Worm (Caenorhabditis elegans) whole organism, L4 larva: ENCODE data around the gene his-40.
A peak's percentile ranks its signal among the peaks of the same experiment; 100 is the strongest.

Source experiments
- D1046.2 ChIP-seq: fragments of 200-800 bp; sonication (Bioruptor generic); IDR thresholded peaks from 2 replicates; pipeline ENCODE4 v1.3.6; 2022; ENCODE audit warnings: missing genetic modification characterization, missing compliant biosample characterization
- F49E8.2 ChIP-seq: sonication (generic microtip); optimal IDR thresholded peaks from 2 replicates; lab custom pipeline; 2016; ENCODE audit warnings: missing compliant biosample characterization, mild to moderate bottlenecking, missing genetic modification characterization, borderline replicate concordance
- T20F7.1 ChIP-seq: fragments of 200-800 bp; sonication (Bioruptor generic); optimal IDR thresholded peaks from 2 replicates; lab custom pipeline; 2018; ENCODE audit warnings: mild to moderate bottlenecking, missing genetic modification characterization, missing compliant biosample characterization
- T26A8.4 ChIP-seq: fragments of 200-800 bp; sonication (Bioruptor generic); IDR thresholded peaks from 2 replicates; pipeline ENCODE4 v1.3.6; 2022; ENCODE audit warnings: missing genetic modification characterization, missing compliant biosample characterization
- Y48G9A.11 ChIP-seq: fragments of 200-800 bp; sonication (Bioruptor generic); IDR thresholded peaks from 2 replicates; pipeline ENCODE4 v1.3.6; 2022; ENCODE audit warnings: missing genetic modification reagents, missing genetic modification characterization, missing compliant biosample characterization
- ZK337.2 ChIP-seq: fragments of 200-800 bp; sonication (Bioruptor generic); IDR thresholded peaks from 2 replicates; pipeline ENCODE4 v1.3.6; 2022; ENCODE audit warnings: missing genetic modification reagents, missing genetic modification characterization, missing compliant biosample characterization
- aha-1 ChIP-seq: fragments of 150-350 bp; peaks from one replicate; lab custom pipeline; 2014; ENCODE audit warnings: missing biosample characterization, missing genetic modification characterization
- aly-2 ChIP-seq: sonication (generic microtip); optimal IDR thresholded peaks from 2 replicates; lab custom pipeline; 2018; ENCODE audit warnings: missing biosample characterization, missing genetic modification characterization
- attf-4 ChIP-seq: sonication (generic microtip); optimal IDR thresholded peaks from 3 replicates; lab custom pipeline; 2017; ENCODE audit warnings: missing biosample characterization, missing genetic modification characterization
- daf-12 ChIP-seq: fragments of 150-350 bp; optimal IDR thresholded peaks from 2 replicates; lab custom pipeline; 2014; ENCODE audit warnings: missing biosample characterization, missing genetic modification reagents, missing genetic modification characterization
- daf-16 ChIP-seq, 3 experiments: sonication (generic microtip); optimal IDR thresholded peaks; 2 replicates each; lab custom pipeline; 2016 to 2017; ENCODE audit warnings: missing genetic modification characterization in 3 of 3, missing genetic modification reagents in 3 of 3, mild to moderate bottlenecking in 2 of 3, missing compliant biosample characterization in 2 of 3, missing biosample characterization in 1 of 3, moderate library complexity in 1 of 3
- dmd-6 ChIP-seq: fragments of 200-800 bp; sonication (Bioruptor generic); IDR thresholded peaks from 2 replicates; pipeline ENCODE4 v1.3.6; 2022; ENCODE audit warnings: missing genetic modification reagents, missing genetic modification characterization, missing compliant biosample characterization
- dve-1 ChIP-seq: sonication (generic microtip); optimal IDR thresholded peaks from 2 replicates; lab custom pipeline; 2017; ENCODE audit warnings: antibody characterized with exemption, mild to moderate bottlenecking, missing genetic modification characterization, missing compliant biosample characterization; ENCODE audit not compliant: insufficient read depth
- fos-1 ChIP-seq: fragments of 150-350 bp; optimal IDR thresholded peaks from 2 replicates; lab custom pipeline; 2014; ENCODE audit warnings: missing biosample characterization, missing genetic modification characterization
- gei-8 ChIP-seq: fragments of 200-800 bp; sonication (Bioruptor generic); optimal IDR thresholded peaks from 2 replicates; lab custom pipeline; 2018; ENCODE audit warnings: mild to moderate bottlenecking, missing genetic modification characterization, missing compliant biosample characterization
- hlh-11 ChIP-seq: fragments of 200-800 bp; sonication (Bioruptor generic); optimal IDR thresholded peaks from 2 replicates; lab custom pipeline; 2018; ENCODE audit warnings: mild to moderate bottlenecking, missing genetic modification characterization, missing compliant biosample characterization
- hlh-30 ChIP-seq: sonication (generic microtip); optimal IDR thresholded peaks from 2 replicates; lab custom pipeline; 2017; ENCODE audit warnings: antibody characterized with exemption, mild to moderate bottlenecking, missing genetic modification characterization, missing compliant biosample characterization; ENCODE audit not compliant: insufficient read depth
- jun-1 ChIP-seq: fragments of 150-350 bp; optimal IDR thresholded peaks from 2 replicates; lab custom pipeline; 2014; ENCODE audit warnings: missing biosample characterization, missing genetic modification reagents, missing genetic modification characterization
- lim-7 ChIP-seq: fragments of 200-800 bp; sonication (Bioruptor generic); IDR thresholded peaks from 2 replicates; pipeline ENCODE4 v1.3.6; 2022; ENCODE audit warnings: missing genetic modification characterization, missing compliant biosample characterization
- lin-38 ChIP-seq: fragments of 200-800 bp; sonication (Bioruptor generic); IDR thresholded peaks from 2 replicates; pipeline ENCODE4 v1.3.6; 2022; ENCODE audit warnings: missing genetic modification reagents, missing genetic modification characterization, missing compliant biosample characterization
- lsy-2 ChIP-seq, 2 experiments: fragments of 150-350 bp in 1 of 2; sonication (generic microtip) in 1 of 2; optimal IDR thresholded peaks; 2 replicates each; lab custom pipeline; 2014 to 2017; ENCODE audit warnings: missing biosample characterization in 2 of 2, missing genetic modification characterization in 2 of 2
- madf-9 ChIP-seq: fragments of 200-800 bp; sonication (Bioruptor generic); conservative IDR thresholded peaks from 2 replicates; pipeline ENCODE4 v1.3.6; 2022; ENCODE audit warnings: missing genetic modification reagents, missing genetic modification characterization, missing compliant biosample characterization
- mdl-1 ChIP-seq, 2 experiments: fragments of 150-350 bp in 1 of 2; sonication (generic microtip) in 1 of 2; optimal IDR thresholded peaks; 2 replicates each; lab custom pipeline; 2014 to 2017; ENCODE audit warnings: missing biosample characterization in 2 of 2, missing genetic modification characterization in 2 of 2
- mep-1 ChIP-seq: fragments of 150-350 bp; sonication (generic microtip); optimal IDR thresholded peaks from 3 replicates; lab custom pipeline; 2014; ENCODE audit warnings: missing biosample characterization, missing genetic modification characterization
- mes-2 ChIP-seq: sonication (generic microtip); optimal IDR thresholded peaks from 2 replicates; lab custom pipeline; 2016; ENCODE audit warnings: missing genotype, mild to moderate bottlenecking, missing genetic modification characterization, missing compliant biosample characterization; ENCODE audit not compliant: poor library complexity, severe bottlenecking
- nhr-102 ChIP-seq: sonication (generic microtip); optimal IDR thresholded peaks from 2 replicates; lab custom pipeline; 2016; ENCODE audit warnings: mild to moderate bottlenecking, missing genetic modification characterization, moderate library complexity, missing compliant biosample characterization
- nhr-11 ChIP-seq: fragments of 150-350 bp; optimal IDR thresholded peaks from 2 replicates; lab custom pipeline; 2014; ENCODE audit warnings: missing biosample characterization, missing genetic modification characterization
- nhr-237 ChIP-seq: sonication (generic microtip); optimal IDR thresholded peaks from 2 replicates; lab custom pipeline; 2017; ENCODE audit warnings: missing biosample characterization, missing genetic modification characterization
- nhr-25 ChIP-seq: sonication (generic microtip); optimal IDR thresholded peaks from 2 replicates; lab custom pipeline; 2017; ENCODE audit warnings: missing genetic modification characterization, mild to moderate bottlenecking, missing compliant biosample characterization, antibody characterized with exemption, moderate library complexity, borderline replicate concordance; ENCODE audit not compliant: insufficient read depth
- nhr-28 ChIP-seq: fragments of 150-350 bp; optimal IDR thresholded peaks from 2 replicates; lab custom pipeline; 2014; ENCODE audit warnings: missing biosample characterization, missing genetic modification characterization
- nhr-48 ChIP-seq: sonication (generic microtip); optimal IDR thresholded peaks from 2 replicates; lab custom pipeline; 2016; ENCODE audit warnings: mild to moderate bottlenecking, missing genetic modification characterization, missing compliant biosample characterization
- nhr-6 ChIP-seq: fragments of 150-350 bp; optimal IDR thresholded peaks from 2 replicates; lab custom pipeline; 2014; ENCODE audit warnings: missing biosample characterization, missing genetic modification characterization
- nhr-77 ChIP-seq: fragments of 150-350 bp; optimal IDR thresholded peaks from 2 replicates; lab custom pipeline; 2014; ENCODE audit warnings: missing biosample characterization, missing genetic modification characterization
- pqm-1 ChIP-seq: sonication (generic microtip); optimal IDR thresholded peaks from 2 replicates; lab custom pipeline; 2017; ENCODE audit warnings: missing biosample characterization, missing genetic modification characterization
- sdz-12 ChIP-seq: fragments of 200-800 bp; sonication (Bioruptor generic); optimal IDR thresholded peaks from 2 replicates; lab custom pipeline; 2018; ENCODE audit warnings: mild to moderate bottlenecking, missing genetic modification characterization, missing compliant biosample characterization
- unc-62 ChIP-seq, 3 experiments: fragments of 150-350 bp in 1 of 3; sonication (generic microtip); optimal IDR thresholded peaks in 2 of 3; peaks in 1 of 3; 1 replicate in 1 of 3; 2 replicates in 2 of 3; lab custom pipeline; 2014 to 2017; ENCODE audit warnings: missing biosample characterization in 3 of 3, missing genetic modification characterization in 3 of 3, missing genetic modification reagents in 3 of 3, missing genotype in 1 of 3
- zfp-3 ChIP-seq: fragments of 200-800 bp; sonication (Bioruptor generic); conservative IDR thresholded peaks from 2 replicates; pipeline ENCODE4 v1.3.6; 2022; ENCODE audit warnings: missing genetic modification reagents, missing genetic modification characterization, missing compliant biosample characterization
- zip-11 ChIP-seq: fragments of 200-800 bp; sonication (Bioruptor generic); IDR thresholded peaks from 2 replicates; pipeline ENCODE4 v1.3.6; 2022; ENCODE audit warnings: missing genetic modification characterization, missing compliant biosample characterization
- ztf-7 ChIP-seq: fragments of 150-350 bp; optimal IDR thresholded peaks from 2 replicates; lab custom pipeline; 2014; ENCODE audit warnings: missing biosample characterization, missing genetic modification characterization

The his-40 gene

DNA sequence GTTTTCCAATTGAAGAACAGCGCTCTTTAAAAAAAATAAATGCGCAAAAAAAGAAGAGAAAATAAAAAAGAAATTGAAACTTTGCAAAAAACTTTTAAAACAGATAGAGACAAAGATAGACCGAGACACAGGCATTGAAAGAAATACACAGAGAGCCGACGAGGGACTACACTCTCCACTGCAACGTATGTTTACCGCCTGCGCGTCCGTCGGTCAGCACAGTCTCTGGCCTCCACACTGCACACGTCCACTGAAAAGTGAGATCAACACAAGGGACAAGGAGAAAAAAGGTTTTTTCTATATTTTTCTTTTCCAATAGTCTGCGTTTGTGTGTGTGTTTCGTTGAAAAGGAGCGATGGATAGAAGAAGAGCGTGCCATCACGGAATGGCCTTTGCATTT lies 3.5 kb upstream of the his-40 start (continued):
- no peak for TF ChIP-seq F49E8.2 (tag; lab: Kevin White, UChicago)
- no peak for TF ChIP-seq jun-1 (tag; lab: Kevin White, UChicago)
- TF ChIP-seq lsy-2 (tag; optimal IDR thresholded peaks at IDR 0.05; lab: Kevin White, UChicago), result peak; percentile 16 to 65
- TF ChIP-seq aha-1 (tag; lab: Kevin White, UChicago), result peak; percentile 60
- no peak for TF ChIP-seq zip-11 (GFP tag; lab: Robert Waterston, UW)

- TF ChIP-seq attf-4 (tag; lab: Kevin White, UChicago) (no peak), zfp-3 (no peak), nhr-11 (tag; lab: Kevin White, UChicago) (no peak), zip-11 (GFP tag; lab: Robert Waterston, UW) (no peak), sdz-12 (GFP tag; lab: Kevin White, UChicago) (no peak), unc-62 (GFP tag; optimal IDR thresholded peaks at IDR 0.05 in 1 of 2; lab: Kevin White, UChicago) (no peak), unc-62 (tag; optimal IDR thresholded peaks at IDR 0.05; lab: Kevin White, UChicago) (no peak), nhr-77 (tag; lab: Kevin White, UChicago) (no peak), nhr-48 (tag; lab: Kevin White, UChicago) (no peak), dmd-6 (no peak), lin-38 (GFP tag; lab: Robert Waterston, UW) (no peak), mdl-1 (tag; optimal IDR thresholded peaks at IDR 0.05; lab: Kevin White, UChicago) (no peak), nhr-6 (tag; lab: Kevin White, UChicago) (no peak), nhr-28 (tag; lab: Kevin White, UChicago) (no peak), lim-7 (GFP tag; lab: Robert Waterston, UW) (no peak), aly-2 (tag; lab: Kevin White, UChicago) (no peak)
Measured at ce11 chrX:7311870-7312269, 2.0 kb downstream of the his-40 start.

DNA sequence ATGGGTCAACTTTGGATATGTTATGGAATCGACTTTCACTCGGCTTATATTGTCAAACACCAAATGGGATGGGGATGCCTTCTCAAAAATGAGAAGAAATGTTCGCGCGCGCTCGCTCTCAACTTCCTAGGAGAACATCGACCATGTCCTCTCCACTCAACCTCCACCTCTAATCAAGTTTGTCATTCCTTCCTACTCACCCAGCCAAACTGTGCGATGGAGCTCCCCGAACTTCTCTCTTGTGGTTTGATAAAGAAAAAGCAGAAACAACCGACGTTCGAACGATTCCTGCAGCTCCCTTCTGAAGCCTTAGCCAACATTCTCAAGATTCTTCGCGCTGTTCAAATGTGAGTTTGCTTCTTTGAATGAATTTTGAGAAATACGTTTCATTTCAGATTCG lies 3.3 kb downstream of the his-40 start:
- TF ChIP-seq unc-62 (GFP tag; optimal IDR thresholded peaks at IDR 0.05 in 1 of 2; lab: Kevin White, UChicago), result peak in 1 of 2 experiments; percentile 93
- no peak for TF ChIP-seq unc-62 (tag; optimal IDR thresholded peaks at IDR 0.05; lab: Kevin White, UChicago)
- no peak for TF ChIP-seq madf-9 (GFP tag; lab: Robert Waterston, UW)

DNA sequence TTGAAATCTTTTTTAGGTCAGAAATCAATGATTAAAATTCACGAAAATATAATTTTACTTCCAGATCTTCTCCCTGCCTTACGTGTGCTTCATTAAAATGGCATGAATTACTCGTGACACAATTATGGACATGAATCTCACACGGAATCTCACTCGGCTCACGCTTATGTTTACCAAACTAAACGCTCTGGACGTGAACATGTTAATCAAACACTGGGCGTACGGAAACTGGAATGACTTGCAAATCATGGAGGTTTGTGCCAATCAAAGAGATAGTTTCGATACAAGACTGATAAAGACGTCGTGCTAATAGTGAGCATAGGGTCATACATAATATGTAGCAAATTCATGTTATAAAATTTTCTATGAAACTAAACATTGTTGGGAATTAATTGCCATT lies 4.7 kb downstream of the his-40 start:
- TF ChIP-seq pqm-1 (tag; lab: Kevin White, UChicago), result peak; percentile 25
- TF ChIP-seq dve-1 (tag; lab: Kevin White, UChicago), result peak; percentile 57
- TF ChIP-seq hlh-30 (tag; lab: Kevin White, UChicago), result peak; percentile 30
- TF ChIP-seq nhr-25 (tag; lab: Kevin White, UChicago), result no peak
- no peak for TF ChIP-seq Y48G9A.11 (GFP tag; lab: Robert Waterston, UW)
- TF ChIP-seq daf-16 (GFP tag; optimal IDR thresholded peaks at IDR 0.05; lab: Kevin White, UChicago), result no peak
- peak; percentile 36 for TF ChIP-seq daf-16 (tag; optimal IDR thresholded peaks at IDR 0.05; lab: Kevin White, UChicago)
- peak; percentile 20 for TF ChIP-seq mep-1 (tag; lab: Kevin White, UChicago)
- TF ChIP-seq dmd-6, result peak; percentile 22; the same call in 1 of the 2 replicates
- no peak for TF ChIP-seq daf-12 (tag; lab: Kevin White, UChicago)
- peak; percentile 3 for TF ChIP-seq nhr-102 (tag; lab: Kevin White, UChicago)
- TF ChIP-seq hlh-11, result peak; percentile 29

DNA sequence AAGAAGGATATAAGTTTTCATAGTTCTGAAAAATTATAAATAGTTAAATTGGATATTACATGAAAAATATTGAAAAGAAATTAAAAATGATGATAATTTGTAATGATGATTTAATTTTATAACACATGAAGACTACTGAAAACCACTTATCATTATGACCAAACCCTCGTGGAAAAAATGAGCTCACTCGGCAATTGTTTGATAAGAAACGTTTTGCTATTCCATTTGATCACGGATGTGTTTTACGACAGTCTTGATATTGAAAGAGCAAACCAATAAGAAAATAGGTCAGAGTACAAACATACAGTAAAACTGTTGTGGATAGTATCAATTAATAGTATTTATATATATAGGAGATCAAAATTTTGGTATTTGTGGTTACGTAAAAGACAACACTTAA lies 5.4 kb downstream of the his-40 start, which contains the start of gene spp-3:
Gene spp-3, minus strand, starts transcription at position 25 of the 400 bp plus-strand sequence.
- TF ChIP-seq nhr-237 (tag; lab: Kevin White, UChicago) (no peak), gei-8 (GFP tag; lab: Kevin White, UChicago) (no peak), nhr-77 (tag; lab: Kevin White, UChicago) (peak; percentile 39), aha-1 (tag; lab: Kevin White, UChicago) (peak; percentile 15), daf-12 (tag; lab: Kevin White, UChicago) (no peak), ZK337.2 (no peak), ztf-7 (tag; lab: Kevin White, UChicago) (no peak), T26A8.4 (0 out of 2 replicates have a peak, but pooled peaks have one; percentile 44), daf-16 (GFP tag; optimal IDR thresholded peaks at IDR 0.05; lab: Kevin White, UChicago) (peak in 1 of 2 experiments; percentile 43), daf-16 (tag; optimal IDR thresholded peaks at IDR 0.05; lab: Kevin White, UChicago) (peak; percentile 90), mes-2 (tag; lab: Kevin White, UChicago) (peak; percentile 31), D1046.2 (GFP tag; lab: Robert Waterston, UW) (no peak), dmd-6 (peak; percentile 89), pqm-1 (tag; lab: Kevin White, UChicago) (peak; percentile 90), lsy-2 (tag; optimal IDR thresholded peaks at IDR 0.05; lab: Kevin White, UChicago) (peak in 1 of 2 experiments; percentile 67), aly-2 (tag; lab: Kevin White, UChicago) (no peak), nhr-102 (tag; lab: Kevin White, UChicago) (peak; percentile 56), T20F7.1 (GFP tag; lab: Kevin White, UChicago) (peak; percentile 42), mep-1 (tag; lab: Kevin White, UChicago) (peak; percentile 49), nhr-28 (tag; lab: Kevin White, UChicago) (peak; percentile 79), hlh-30 (tag; lab: Kevin White, UChicago) (peak; percentile 54), dve-1 (tag; lab: Kevin White, UChicago) (peak; percentile 85), Y48G9A.11 (GFP tag; lab: Robert Waterston, UW) (no peak), fos-1 (no peak)
